Worm (Caenorhabditis elegans) whole organism, L1 larva: ENCODE measurements around the gene srlf-1.

Source experiments
- F16B12.6 ChIP-seq: fragments of 150-350 bp; optimal IDR thresholded peaks from 2 replicates; lab custom pipeline; 2014; ENCODE audit warnings: missing biosample characterization, missing genetic modification characterization
- Y116A8C.19 ChIP-seq: sonication (generic microtip); optimal IDR thresholded peaks from 2 replicates; lab custom pipeline; 2016; ENCODE audit warnings: missing compliant biosample characterization, missing genetic modification characterization, borderline replicate concordance
- aly-2 ChIP-seq: fragments of 150-350 bp; optimal IDR thresholded peaks from 2 replicates; lab custom pipeline; 2014; ENCODE audit warnings: missing biosample characterization, missing genetic modification characterization
- ama-1 ChIP-seq: fragments of 150-350 bp; optimal IDR thresholded peaks from 2 replicates; lab custom pipeline; 2014
- blmp-1 ChIP-seq: fragments of 150-350 bp; optimal IDR thresholded peaks from 2 replicates; lab custom pipeline; 2014; ENCODE audit warnings: missing biosample characterization, missing genetic modification characterization
- ceh-63 ChIP-seq: fragments of 200-800 bp; sonication (Bioruptor generic); optimal IDR thresholded peaks from 2 replicates; lab custom pipeline; 2018; ENCODE audit warnings: mild to moderate bottlenecking, missing genetic modification characterization, missing compliant biosample characterization
- ceh-8 ChIP-seq: fragments of 200-800 bp; sonication (Bioruptor generic); optimal IDR thresholded peaks from 2 replicates; lab custom pipeline; 2018; ENCODE audit warnings: mild to moderate bottlenecking, missing genetic modification characterization, moderate library complexity, missing compliant biosample characterization
- ceh-82 ChIP-seq, 3 experiments: fragments of 150-350 bp in 1 of 3; sonication (generic microtip) in 2 of 3; optimal IDR thresholded peaks; 2 replicates each; lab custom pipeline; 2014 to 2017; ENCODE audit warnings: missing biosample characterization in 3 of 3, missing genetic modification characterization in 3 of 3
- ceh-88 ChIP-seq: fragments of 200-800 bp; sonication (Bioruptor generic); IDR thresholded peaks from 2 replicates; pipeline ENCODE4 v1.3.6; 2022; ENCODE audit warnings: missing genetic modification characterization, missing compliant biosample characterization
- dpl-1 ChIP-seq, 3 experiments: fragments of 150-350 bp in 2 of 3; sonication (generic microtip) in 1 of 3; optimal IDR thresholded peaks; 2 replicates each; lab custom pipeline; 2014 to 2017; ENCODE audit warnings: missing biosample characterization in 3 of 3, missing genetic modification characterization in 3 of 3, missing genetic modification reagents in 3 of 3
- efl-1 ChIP-seq, 4 experiments: fragments of 150-350 bp; optimal IDR thresholded peaks in 3 of 4; peaks in 1 of 4; 1 replicate in 1 of 4; 2 replicates in 3 of 4; lab custom pipeline; 2014; ENCODE audit warnings: missing biosample characterization in 2 of 4, missing genetic modification characterization in 2 of 4, missing genetic modification reagents in 2 of 4
- efl-3 ChIP-seq: fragments of 200-800 bp; sonication (Bioruptor generic); optimal IDR thresholded peaks from 2 replicates; lab custom pipeline; 2018; ENCODE audit warnings: mild to moderate bottlenecking, missing genetic modification characterization, missing compliant biosample characterization
- egl-13 ChIP-seq: sonication (generic microtip); optimal IDR thresholded peaks from 2 replicates; lab custom pipeline; 2016; ENCODE audit warnings: missing genotype, missing genetic modification reagents, missing genetic modification characterization, missing compliant biosample characterization
- elt-2 ChIP-seq: sonication (generic microtip); optimal IDR thresholded peaks from 2 replicates; lab custom pipeline; 2016; ENCODE audit warnings: missing genetic modification characterization, mild to moderate bottlenecking, inconsistent platforms, missing compliant biosample characterization, missing genetic modification reagents
- ets-5 ChIP-seq: fragments of 200-800 bp; sonication (Bioruptor generic); IDR thresholded peaks from 2 replicates; pipeline ENCODE4 v1.3.6; 2022; ENCODE audit warnings: missing genetic modification characterization, missing compliant biosample characterization
- fkh-10 ChIP-seq: sonication (generic microtip); optimal IDR thresholded peaks from 2 replicates; lab custom pipeline; 2017; ENCODE audit warnings: missing biosample characterization, missing genetic modification reagents, missing genetic modification characterization
- fos-1 ChIP-seq: fragments of 150-350 bp; optimal IDR thresholded peaks from 2 replicates; lab custom pipeline; 2014; ENCODE audit warnings: missing biosample characterization, missing genetic modification characterization
- grh-1 ChIP-seq: fragments of 200-800 bp; sonication (Bioruptor generic); IDR thresholded peaks from 2 replicates; pipeline ENCODE4 v1.3.6; 2022; ENCODE audit warnings: missing genetic modification reagents, missing genetic modification characterization, missing compliant biosample characterization
- hlh-4 ChIP-seq: sonication (generic microtip); optimal IDR thresholded peaks from 2 replicates; lab custom pipeline; 2016; ENCODE audit warnings: mild to moderate bottlenecking, missing genetic modification characterization, missing compliant biosample characterization
- hpl-2 ChIP-seq: fragments of 150-350 bp; optimal IDR thresholded peaks from 2 replicates; lab custom pipeline; 2014; ENCODE audit warnings: missing biosample characterization, missing genetic modification reagents, missing genetic modification characterization
- isw-1 ChIP-seq: fragments of 200-800 bp; sonication (Bioruptor generic); IDR thresholded peaks from 2 replicates; pipeline ENCODE4 v1.3.6; 2022; ENCODE audit warnings: missing genetic modification characterization, missing compliant biosample characterization
- jun-1 ChIP-seq: fragments of 150-350 bp; optimal IDR thresholded peaks from 2 replicates; lab custom pipeline; 2014; ENCODE audit warnings: missing biosample characterization, missing genetic modification reagents, missing genetic modification characterization
- lin-13 ChIP-seq: fragments of 150-350 bp; optimal IDR thresholded peaks from 2 replicates; lab custom pipeline; 2014; ENCODE audit warnings: missing biosample characterization, missing genetic modification reagents, missing genetic modification characterization
- lin-15B ChIP-seq: fragments of 150-350 bp; sonication (generic microtip); optimal IDR thresholded peaks from 3 replicates; lab custom pipeline; 2014; ENCODE audit warnings: missing biosample characterization, missing genetic modification characterization
- lin-35 ChIP-seq, 2 experiments: fragments of 150-350 bp; optimal IDR thresholded peaks; 2 replicates each; lab custom pipeline; 2014; ENCODE audit warnings: missing biosample characterization in 2 of 2, missing genetic modification characterization in 2 of 2, missing genetic modification reagents in 2 of 2
- lir-3 ChIP-seq: sonication (generic microtip); optimal IDR thresholded peaks from 2 replicates; lab custom pipeline; 2016; ENCODE audit warnings: mild to moderate bottlenecking, missing genetic modification characterization, moderate library complexity, missing compliant biosample characterization; ENCODE audit not compliant: poor library complexity
- lsy-2 ChIP-seq, 2 experiments: fragments of 150-350 bp; optimal IDR thresholded peaks; 2 replicates each; lab custom pipeline; 2014; ENCODE audit warnings: missing biosample characterization in 2 of 2, missing genetic modification characterization in 2 of 2
- mef-2 ChIP-seq: fragments of 150-350 bp; optimal IDR thresholded peaks from 2 replicates; lab custom pipeline; 2014; ENCODE audit warnings: missing biosample characterization, missing genetic modification characterization
- mep-1 ChIP-seq: fragments of 150-350 bp; optimal IDR thresholded peaks from 2 replicates; lab custom pipeline; 2014; ENCODE audit warnings: missing biosample characterization, missing genetic modification characterization
- nhr-11 ChIP-seq: fragments of 150-350 bp; optimal IDR thresholded peaks from 2 replicates; lab custom pipeline; 2014; ENCODE audit warnings: missing biosample characterization, missing genetic modification characterization
- nhr-71 ChIP-seq: sonication (generic microtip); optimal IDR thresholded peaks from 2 replicates; lab custom pipeline; 2016; ENCODE audit warnings: mild to moderate bottlenecking, missing genetic modification characterization, moderate library complexity, missing compliant biosample characterization
- nhr-77 ChIP-seq: fragments of 150-350 bp; optimal IDR thresholded peaks from 2 replicates; lab custom pipeline; 2014; ENCODE audit warnings: missing biosample characterization, missing genetic modification characterization
- nhr-85 ChIP-seq: sonication (generic microtip); peaks from one replicate; lab custom pipeline; 2016; ENCODE audit warnings: missing genetic modification characterization, inconsistent platforms, missing compliant biosample characterization
- nhr-90 ChIP-seq: sonication (generic microtip); optimal IDR thresholded peaks from 2 replicates; lab custom pipeline; 2016; ENCODE audit warnings: mild to moderate bottlenecking, missing genetic modification characterization, missing compliant biosample characterization; ENCODE audit not compliant: poor library complexity
- pag-3 ChIP-seq: sonication (generic microtip); optimal IDR thresholded peaks from 2 replicates; lab custom pipeline; 2017; ENCODE audit warnings: missing genetic modification characterization, mild to moderate bottlenecking, missing compliant biosample characterization, antibody characterized with exemption, borderline replicate concordance; ENCODE audit not compliant: insufficient read depth
- pax-3 ChIP-seq: fragments of 200-800 bp; sonication (Bioruptor generic); optimal IDR thresholded peaks from 2 replicates; lab custom pipeline; 2018; ENCODE audit warnings: mild to moderate bottlenecking, missing genetic modification characterization, moderate library complexity, missing compliant biosample characterization
- pqm-1 ChIP-seq: sonication (generic microtip); optimal IDR thresholded peaks from 3 replicates; lab custom pipeline; 2017; ENCODE audit warnings: missing biosample characterization, missing genetic modification characterization
- rnt-1 ChIP-seq: sonication (generic microtip); optimal IDR thresholded peaks from 2 replicates; lab custom pipeline; 2016; ENCODE audit warnings: mild to moderate bottlenecking, missing genetic modification characterization, moderate library complexity, missing compliant biosample characterization
- snpc-4 ChIP-seq: fragments of 150-350 bp; optimal IDR thresholded peaks from 2 replicates; lab custom pipeline; 2014; ENCODE audit warnings: missing biosample characterization, missing genetic modification characterization
- snu-23 ChIP-seq: sonication (generic microtip); optimal IDR thresholded peaks from 2 replicates; lab custom pipeline; 2016; ENCODE audit warnings: missing genetic modification characterization, missing compliant biosample characterization
- sox-4 ChIP-seq: sonication (generic microtip); optimal IDR thresholded peaks from 2 replicates; lab custom pipeline; 2016; ENCODE audit warnings: missing genetic modification characterization, missing compliant biosample characterization
- sptf-1 ChIP-seq: fragments of 150-350 bp; optimal IDR thresholded peaks from 2 replicates; lab custom pipeline; 2014; ENCODE audit warnings: missing biosample characterization, missing genetic modification characterization
- sup-37 ChIP-seq: fragments of 200-800 bp; sonication (Bioruptor generic); optimal IDR thresholded peaks from 2 replicates; lab custom pipeline; 2018; ENCODE audit warnings: mild to moderate bottlenecking, missing genetic modification characterization, missing compliant biosample characterization
- swsn-7 ChIP-seq: sonication (generic microtip); optimal IDR thresholded peaks from 2 replicates; lab custom pipeline; 2016; ENCODE audit warnings: missing genetic modification characterization, missing compliant biosample characterization
- tlp-1 ChIP-seq: fragments of 150-350 bp; optimal IDR thresholded peaks from 2 replicates; lab custom pipeline; 2014; ENCODE audit warnings: missing biosample characterization, missing genetic modification characterization
- unc-30 ChIP-seq: sonication (generic microtip); optimal IDR thresholded peaks from 2 replicates; lab custom pipeline; 2017; ENCODE audit warnings: missing biosample characterization, missing genetic modification characterization
- unc-62 ChIP-seq: fragments of 150-350 bp; optimal IDR thresholded peaks from 2 replicates; lab custom pipeline; 2014; ENCODE audit warnings: missing biosample characterization, missing genetic modification reagents, missing genetic modification characterization
- unc-86 ChIP-seq: sonication (generic microtip); optimal IDR thresholded peaks from 2 replicates; lab custom pipeline; 2016; ENCODE audit warnings: missing genetic modification characterization, missing compliant biosample characterization
- unc-98 ChIP-seq: fragments of 200-800 bp; sonication (Bioruptor generic); IDR thresholded peaks from 2 replicates; pipeline ENCODE4 v1.3.6; 2022; ENCODE audit warnings: missing genetic modification characterization, missing compliant biosample characterization
- vab-15 ChIP-seq: sonication (generic microtip); optimal IDR thresholded peaks from 2 replicates; lab custom pipeline; 2017; ENCODE audit warnings: missing genotype, mild to moderate bottlenecking, missing genetic modification characterization, missing compliant biosample characterization
- xbp-1 ChIP-seq: sonication (generic microtip); optimal IDR thresholded peaks from 2 replicates; lab custom pipeline; 2016; ENCODE audit warnings: missing genetic modification characterization, missing compliant biosample characterization
- zip-4 ChIP-seq: fragments of 200-800 bp; sonication (Bioruptor generic); optimal IDR thresholded peaks from 2 replicates; lab custom pipeline; 2018; ENCODE audit warnings: mild to moderate bottlenecking, missing genetic modification characterization, moderate library complexity, missing compliant biosample characterization
- ztf-11 ChIP-seq, 2 experiments: sonication (generic microtip); optimal IDR thresholded peaks; 2 replicates each; lab custom pipeline; 2016 to 2017; ENCODE audit warnings: missing genetic modification characterization in 2 of 2, missing biosample characterization in 1 of 2, missing compliant biosample characterization in 1 of 2

Gene srlf-1

ce11 chrII:7756810-7757209 lies 33.6 kb upstream of the srlf-1 start (continued):
- TF ChIP-seq blmp-1 (tag; lab: Kevin White, UChicago) (peak; percentile 28), zip-4 (GFP tag; lab: Kevin White, UChicago) (no peak), sptf-1 (no peak), unc-62 (GFP tag; lab: Kevin White, UChicago) (no peak), unc-98 (GFP tag; lab: Robert Waterston, UW) (no peak), aly-2 (tag; lab: Kevin White, UChicago) (peak; percentile 56), unc-86 (tag; lab: Kevin White, UChicago) (no peak), isw-1 (GFP tag; lab: Robert Waterston, UW) (no peak), swsn-7 (peak; percentile 37), ceh-88 (GFP tag; lab: Robert Waterston, UW) (no peak), mef-2 (tag; lab: Kevin White, UChicago) (no peak), nhr-11 (tag; lab: Kevin White, UChicago) (no peak), Y116A8C.19 (tag; lab: Kevin White, UChicago) (no peak), snu-23 (GFP tag; lab: Kevin White, UChicago) (peak; percentile 84), lin-35 (GFP tag; optimal IDR thresholded peaks at IDR 0.05; lab: Kevin White, UChicago) (peak; percentile 23 to 75), lsy-2 (tag; optimal IDR thresholded peaks at IDR 0.05; lab: Kevin White, UChicago) (peak; percentile 27 to 56), unc-30 (tag; lab: Kevin White, UChicago) (no peak), ama-1 (lab: Kevin White, UChicago) (peak; percentile 55), fos-1 (tag; lab: Kevin White, UChicago) (no peak), efl-1 (optimal IDR thresholded peaks at IDR 0.05; lab: Kevin White, UChicago) (peak; percentile 32 to 53), efl-1 (GFP tag; optimal IDR thresholded peaks at IDR 0.05 in 1 of 2; lab: Kevin White, UChicago) (peak in 1 of 2 experiments; percentile 0), nhr-77 (no peak), mep-1 (peak; percentile 61), nhr-71 (peak; percentile 83), nhr-85 (tag; lab: Kevin White, UChicago) (peak; percentile 88), egl-13 (tag; lab: Kevin White, UChicago) (no peak), ets-5 (GFP tag; lab: Robert Waterston, UW) (no peak), snpc-4 (tag; lab: Kevin White, UChicago) (no peak), pqm-1 (tag; lab: Kevin White, UChicago) (no peak), tlp-1 (tag; lab: Kevin White, UChicago) (no peak), jun-1 (no peak), grh-1 (GFP tag; lab: Robert Waterston, UW) (peak; percentile 37; the same call in 1 of the 2 replicates), elt-2 (tag; lab: Kevin White, UChicago) (peak; percentile 46), efl-3 (no peak), nhr-90 (tag; lab: Kevin White, UChicago) (peak; percentile 79), ceh-82 (tag; optimal IDR thresholded peaks at IDR 0.05; lab: Kevin White, UChicago) (peak in 1 of 3 experiments; percentile 27), pax-3 (no peak), hpl-2 (GFP tag; lab: Kevin White, UChicago) (peak; percentile 2), sup-37 (no peak), ceh-8 (no peak), lin-15B (tag; lab: Kevin White, UChicago) (no peak), vab-15 (no peak), lin-13 (GFP tag; lab: Kevin White, UChicago) (peak; percentile 11), fkh-10 (no peak), xbp-1 (tag; lab: Kevin White, UChicago) (peak; percentile 23), sox-4 (tag; lab: Kevin White, UChicago) (no peak), F16B12.6 (no peak), rnt-1 (tag; lab: Kevin White, UChicago) (peak; percentile 76), ceh-63 (GFP tag; lab: Kevin White, UChicago) (no peak), ztf-11 (tag; optimal IDR thresholded peaks at IDR 0.05; lab: Kevin White, UChicago) (no peak), pag-3 (tag; lab: Kevin White, UChicago) (no peak), lir-3 (tag; lab: Kevin White, UChicago) (peak; percentile 53), dpl-1 (GFP tag; optimal IDR thresholded peaks at IDR 0.05; lab: Kevin White, UChicago) (peak; percentile 21 to 36 (median 25)), hlh-4 (tag; lab: Kevin White, UChicago) (no peak)
